Worm (Caenorhabditis elegans): Measurements from ENCODE around the gene F25E5.16.

F25E5.16 gene

ce11 chrV:7465509-7465908 is 27.4 kb downstream of the F25E5.16 start, which contains the start of gene F25E5.1 (continued):
- peak; percentile 15 for TF ChIP-seq unc-86 (tag; optimal IDR thresholded peaks at IDR 0.05)
- no peak for TF ChIP-seq dve-1 (tag; optimal IDR thresholded peaks at IDR 0.05)
- peak; percentile 5 for TF ChIP-seq hlh-6 (tag; optimal IDR thresholded peaks at IDR 0.05)
- peak; percentile 50 for TF ChIP-seq hlh-30 (tag; optimal IDR thresholded peaks at IDR 0.05; ENCODE audit: insufficient read depth)
- TF ChIP-seq ceh-30 (tag; optimal IDR thresholded peaks at IDR 0.05), result no peak
- no peak for TF ChIP-seq pha-2 (tag; optimal IDR thresholded peaks at IDR 0.05)
- TF ChIP-seq hlh-8 (tag; optimal IDR thresholded peaks at IDR 0.05), result peak; percentile 59
- TF ChIP-seq F13H6.1 (tag; optimal IDR thresholded peaks at IDR 0.05), result peak; percentile 25
- peak; percentile 47 for TF ChIP-seq sdc-2 (tag; optimal IDR thresholded peaks at IDR 0.05)
- TF ChIP-seq ama-1 (optimal IDR thresholded peaks at IDR 0.05), result no peak
- no peak for TF ChIP-seq ceh-48 (tag; optimal IDR thresholded peaks at IDR 0.05)
- no peak for TF ChIP-seq ahr-1 (tag; optimal IDR thresholded peaks at IDR 0.05)
- TF ChIP-seq sox-4 (tag; optimal IDR thresholded peaks at IDR 0.05), result no peak
- TF ChIP-seq tbx-7 (tag; optimal IDR thresholded peaks at IDR 0.05), result peak; percentile 53
- TF ChIP-seq ceh-19 (GFP tag; optimal IDR thresholded peaks at IDR 0.05), result no peak
- TF ChIP-seq Y22D7AL.16 (tag; optimal IDR thresholded peaks at IDR 0.05), result no peak
- no peak for TF ChIP-seq ceh-24 (tag; optimal IDR thresholded peaks at IDR 0.05)
- peak; percentile 18 for TF ChIP-seq pag-3 (tag; optimal IDR thresholded peaks at IDR 0.05; ENCODE audit: borderline replicate concordance)
- peak; percentile 70 for TF ChIP-seq nfya-1 (tag; optimal IDR thresholded peaks at IDR 0.05)
- no peak for TF ChIP-seq C38D4.7 (GFP tag; optimal IDR thresholded peaks at IDR 0.05)
- peak; percentile 80 for TF ChIP-seq tbx-2 (tag; optimal IDR thresholded peaks at IDR 0.05)
- TF ChIP-seq ceh-14 (tag; optimal IDR thresholded peaks at IDR 0.05), result peak; percentile 70
- TF ChIP-seq eyg-1 (tag; optimal IDR thresholded peaks at IDR 0.05), result peak; percentile 53
- TF ChIP-seq pat-9 (tag; optimal IDR thresholded peaks at IDR 0.05), result no peak
- TF ChIP-seq rnt-1 (tag; optimal IDR thresholded peaks at IDR 0.05), result peak; percentile 80
- no peak for TF ChIP-seq nhr-232 (tag; optimal IDR thresholded peaks at IDR 0.05)
- TF ChIP-seq unc-3 (GFP tag; conservative IDR thresholded peaks at IDR 0.05), result no peak
- no peak for TF ChIP-seq unc-3 (tag; optimal IDR thresholded peaks at IDR 0.05)
- peak; percentile 67 for TF ChIP-seq ceh-34 (tag; optimal IDR thresholded peaks at IDR 0.05)
- TF ChIP-seq ref-2 (tag; optimal IDR thresholded peaks at IDR 0.05), result peak; percentile 36
- TF ChIP-seq che-1 (tag; optimal IDR thresholded peaks at IDR 0.05), result no peak
- TF ChIP-seq pros-1 (tag; optimal IDR thresholded peaks at IDR 0.05), result peak; percentile 11
- TF ChIP-seq ceh-2 (tag; optimal IDR thresholded peaks at IDR 0.05), result peak; percentile 69
- TF ChIP-seq hlh-13 (GFP tag; optimal IDR thresholded peaks at IDR 0.05), result no peak
- no peak for TF ChIP-seq pha-4 (tag; optimal IDR thresholded peaks at IDR 0.05)
- peak; percentile 30 for TF ChIP-seq ceh-18 (tag; optimal IDR thresholded peaks at IDR 0.05)
- TF ChIP-seq pax-1 (tag; optimal IDR thresholded peaks at IDR 0.05), result no peak
- TF ChIP-seq unc-55 (GFP tag; optimal IDR thresholded peaks at IDR 0.05), result peak; percentile 2
- no peak for TF ChIP-seq mec-3 (tag; optimal IDR thresholded peaks at IDR 0.05; ENCODE audit: borderline replicate concordance)
- TF ChIP-seq unc-42 (tag; optimal IDR thresholded peaks at IDR 0.05), result peak; percentile 61
- TF ChIP-seq C08G9.2 (tag; optimal IDR thresholded peaks at IDR 0.05), result peak; percentile 81
- TF ChIP-seq ztf-16 (tag; optimal IDR thresholded peaks at IDR 0.05), result no peak
- no peak for TF ChIP-seq ceh-9 (tag; optimal IDR thresholded peaks at IDR 0.05)
- no peak for TF ChIP-seq hlh-15 (tag; optimal IDR thresholded peaks at IDR 0.05)
- peak; percentile 42 for TF ChIP-seq zip-5 (tag; optimal IDR thresholded peaks at IDR 0.05)
- TF ChIP-seq npax-4 (tag; optimal IDR thresholded peaks at IDR 0.05), result no peak
- no peak for TF ChIP-seq nhr-11 (tag; optimal IDR thresholded peaks at IDR 0.05)
- TF ChIP-seq lim-6 (tag; optimal IDR thresholded peaks at IDR 0.05), result peak; percentile 46
